Fruit fly (Drosophila melanogaster) whole organism, pupa: Measurements from ENCODE around the gene MAPk-Ak2.

Experiments
- CG4496 ChIP-seq: fragments of 200-800 bp; sonication (Bioruptor generic); IDR thresholded peaks from 3 replicates; pipeline ENCODE4 v1.3.6; 2022; ENCODE audit warnings: missing biosample characterization, missing genetic modification characterization
- EcR ChIP-seq: fragments of 200-800 bp; sonication (Bioruptor generic); optimal IDR thresholded peaks from 3 replicates; lab custom pipeline; 2019; ENCODE audit warnings: missing biosample characterization, missing genetic modification characterization, mild to moderate bottlenecking, moderate library complexity, missing genetic modification reagents
- Snoo ChIP-seq: fragments of 200-800 bp; sonication (Bioruptor generic); optimal IDR thresholded peaks from 3 replicates; lab custom pipeline; 2017; ENCODE audit warnings: missing biosample characterization, mild to moderate bottlenecking, missing genetic modification characterization, inconsistent platforms
- rn ChIP-seq: fragments of 200-800 bp; sonication (Bioruptor generic); IDR thresholded peaks from 2 replicates; pipeline ENCODE4 v1.3.6; 2022; ENCODE audit warnings: missing biosample characterization, missing genetic modification characterization

- TF ChIP-seq CG4496 (GFP tag; lab: Robert Waterston, UW): no peak
- peak; percentile 17 for TF ChIP-seq Snoo
- peak; percentile 42 for TF ChIP-seq EcR (GFP tag; lab: Kevin White, UChicago)
- no peak for TF ChIP-seq rn (GFP tag; lab: Robert Waterston, UW)
Measured at dm6 chrX:5764001-5764892, at the start of gene MAPk-Ak2, which contains the start of gene CG42699.
